Fruit fly (Drosophila melanogaster) whole organism, adult: ENCODE measurements around the gene CG17751.

Experiments
- CG11617 ChIP-seq: fragments of 200-800 bp; sonication (Bioruptor generic); optimal IDR thresholded peaks from 2 replicates; lab custom pipeline; 2017; ENCODE audit warnings: mild to moderate bottlenecking, missing biosample characterization, missing genetic modification reagents, missing genetic modification characterization
- CG12768 ChIP-seq: fragments of 200-800 bp; sonication (Bioruptor generic); optimal IDR thresholded peaks from 2 replicates; lab custom pipeline; 2017; ENCODE audit warnings: missing biosample characterization, missing genetic modification characterization, mild to moderate bottlenecking, moderate library complexity, missing genetic modification reagents
- CG14711 ChIP-seq: fragments of 200-800 bp; sonication (Bioruptor generic); optimal IDR thresholded peaks from 2 replicates; lab custom pipeline; 2018; ENCODE audit warnings: missing biosample characterization, mild to moderate bottlenecking, missing genetic modification characterization, moderate library complexity
- CG1620 ChIP-seq: fragments of 200-800 bp; sonication (Bioruptor generic); optimal IDR thresholded peaks from 2 replicates; lab custom pipeline; 2016; ENCODE audit warnings: missing biosample characterization, missing genetic modification characterization
- CG33017 ChIP-seq: fragments of 200-800 bp; sonication (Bioruptor generic); optimal IDR thresholded peaks from 2 replicates; lab custom pipeline; 2018; ENCODE audit warnings: missing biosample characterization, mild to moderate bottlenecking, missing genetic modification characterization, moderate library complexity
- CG5204 ChIP-seq: fragments of 200-800 bp; sonication (Bioruptor generic); optimal IDR thresholded peaks from 2 replicates; lab custom pipeline; 2016; ENCODE audit warnings: missing biosample characterization, missing genetic modification characterization
- CG7045 ChIP-seq: fragments of 200-800 bp; sonication (Bioruptor generic); optimal IDR thresholded peaks from 2 replicates; lab custom pipeline; 2017; ENCODE audit warnings: missing biosample characterization, mild to moderate bottlenecking, missing genetic modification characterization
- CG7101 ChIP-seq: fragments of 200-800 bp; sonication (Bioruptor generic); optimal IDR thresholded peaks from 2 replicates; lab custom pipeline; 2018; ENCODE audit warnings: missing biosample characterization, mild to moderate bottlenecking, missing genetic modification characterization, moderate library complexity
- Clk ChIP-seq: fragments of 200-800 bp; sonication (Bioruptor generic); optimal IDR thresholded peaks from 2 replicates; lab custom pipeline; 2017; ENCODE audit warnings: missing biosample characterization, missing genetic modification characterization
- Crg-1 ChIP-seq: fragments of 200-800 bp; sonication (Bioruptor generic); optimal IDR thresholded peaks from 2 replicates; lab custom pipeline; 2016; ENCODE audit warnings: missing biosample characterization, missing genetic modification characterization
- Hr96 ChIP-seq: fragments of 200-800 bp; sonication (Bioruptor generic); optimal IDR thresholded peaks from 2 replicates; lab custom pipeline; 2016; ENCODE audit warnings: missing biosample characterization, missing genetic modification characterization
- Mnt ChIP-seq: fragments of 200-800 bp; sonication (Bioruptor generic); optimal IDR thresholded peaks from 2 replicates; lab custom pipeline; 2016; ENCODE audit warnings: missing biosample characterization, mild to moderate bottlenecking, missing genetic modification characterization
- bab1 ChIP-seq: fragments of 200-800 bp; sonication (Bioruptor generic); optimal IDR thresholded peaks from 3 replicates; lab custom pipeline; 2019; ENCODE audit warnings: missing biosample characterization, mild to moderate bottlenecking, missing genetic modification characterization, moderate library complexity
- cic ChIP-seq: fragments of 200-800 bp; sonication (Bioruptor generic); optimal IDR thresholded peaks from 2 replicates; lab custom pipeline; 2017; ENCODE audit warnings: missing biosample characterization, mild to moderate bottlenecking, missing genetic modification characterization, moderate library complexity
- cnc ChIP-seq, 2 experiments: fragments of >200 bp; optimal IDR thresholded peaks; 2 replicates each; lab custom pipeline; 2017
- kay ChIP-seq: fragments of 200-800 bp; sonication (Bioruptor generic); peaks from one replicate; lab custom pipeline; 2016; ENCODE audit warnings: missing biosample characterization, missing genetic modification characterization, borderline replicate concordance
- ovo ChIP-seq: fragments of 200-800 bp; sonication (Bioruptor generic); optimal IDR thresholded peaks from 2 replicates; lab custom pipeline; 2016; ENCODE audit warnings: missing biosample characterization, missing genetic modification characterization
- pad ChIP-seq: fragments of 200-800 bp; sonication (Bioruptor generic); optimal IDR thresholded peaks from 3 replicates; lab custom pipeline; 2017; ENCODE audit warnings: missing biosample characterization, missing genetic modification characterization, mild to moderate bottlenecking, moderate library complexity, missing genetic modification reagents
- tj ChIP-seq: fragments of 200-800 bp; sonication (Bioruptor generic); optimal IDR thresholded peaks from 3 replicates; lab custom pipeline; 2017; ENCODE audit warnings: missing biosample characterization, mild to moderate bottlenecking, missing genetic modification characterization, moderate library complexity
- toe ChIP-seq: fragments of 200-800 bp; sonication (Bioruptor generic); optimal IDR thresholded peaks from 2 replicates; lab custom pipeline; 2016; ENCODE audit warnings: missing biosample characterization, missing genetic modification characterization

The CG17751 gene

DNA sequence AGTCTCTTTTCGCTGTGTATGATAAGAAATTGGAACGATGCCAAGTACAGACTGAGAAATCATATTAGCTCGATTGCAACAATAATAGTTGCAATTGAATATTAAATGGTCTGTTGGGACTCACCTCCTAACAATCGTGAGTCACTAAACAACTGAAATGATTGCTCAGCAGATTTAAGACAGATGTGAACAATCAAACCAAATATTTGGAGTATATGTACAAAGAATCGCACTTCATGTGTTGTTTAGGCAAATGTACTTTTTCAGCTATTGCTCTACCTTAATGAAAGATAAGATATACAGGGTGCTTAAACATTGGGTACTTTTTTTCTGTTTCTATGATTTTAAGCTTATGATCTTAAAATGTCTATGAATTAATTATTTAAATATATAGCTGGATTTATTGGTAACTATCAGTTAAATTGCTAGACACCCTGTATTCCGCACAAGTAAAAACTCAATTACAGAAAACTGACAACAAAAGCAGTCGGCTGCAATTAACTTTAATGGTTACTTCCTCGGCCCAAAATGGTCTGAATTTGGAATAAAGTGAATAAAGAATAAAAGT lies 34.5 kb downstream of the CG17751 start:
- TF ChIP-seq kay (no peak), bab1 (GFP tag; lab: Kevin White, UChicago) (peak; percentile 92), Crg-1 (GFP tag; lab: Kevin White, UChicago) (peak; percentile 24), Clk (GFP tag; lab: Kevin White, UChicago) (peak; percentile 73), cic (GFP tag; lab: Kevin White, UChicago) (peak; percentile 37), CG1620 (GFP tag; lab: Kevin White, UChicago) (peak; percentile 76), Mnt (GFP tag; lab: Kevin White, UChicago) (peak; percentile 9), CG11617 (GFP tag; lab: Kevin White, UChicago) (peak; percentile 85), toe (peak; percentile 67), CG12768 (GFP tag; lab: Kevin White, UChicago) (peak; percentile 90), ovo (GFP tag; lab: Kevin White, UChicago) (no peak), CG33017 (tag; lab: Kevin White, UChicago) (peak; percentile 96), CG5204 (GFP tag; lab: Kevin White, UChicago) (peak; percentile 83), Hr96 (GFP tag; lab: Kevin White, UChicago) (peak; percentile 40), CG7101 (peak; percentile 95), CG7045 (peak; percentile 88), tj (GFP tag; lab: Kevin White, UChicago) (peak; percentile 54), cnc (optimal IDR thresholded peaks at IDR 0.05; lab: Kevin White, UChicago) (no peak), pad (peak; percentile 37), CG14711 (tag; lab: Kevin White, UChicago) (peak; percentile 94)

DNA sequence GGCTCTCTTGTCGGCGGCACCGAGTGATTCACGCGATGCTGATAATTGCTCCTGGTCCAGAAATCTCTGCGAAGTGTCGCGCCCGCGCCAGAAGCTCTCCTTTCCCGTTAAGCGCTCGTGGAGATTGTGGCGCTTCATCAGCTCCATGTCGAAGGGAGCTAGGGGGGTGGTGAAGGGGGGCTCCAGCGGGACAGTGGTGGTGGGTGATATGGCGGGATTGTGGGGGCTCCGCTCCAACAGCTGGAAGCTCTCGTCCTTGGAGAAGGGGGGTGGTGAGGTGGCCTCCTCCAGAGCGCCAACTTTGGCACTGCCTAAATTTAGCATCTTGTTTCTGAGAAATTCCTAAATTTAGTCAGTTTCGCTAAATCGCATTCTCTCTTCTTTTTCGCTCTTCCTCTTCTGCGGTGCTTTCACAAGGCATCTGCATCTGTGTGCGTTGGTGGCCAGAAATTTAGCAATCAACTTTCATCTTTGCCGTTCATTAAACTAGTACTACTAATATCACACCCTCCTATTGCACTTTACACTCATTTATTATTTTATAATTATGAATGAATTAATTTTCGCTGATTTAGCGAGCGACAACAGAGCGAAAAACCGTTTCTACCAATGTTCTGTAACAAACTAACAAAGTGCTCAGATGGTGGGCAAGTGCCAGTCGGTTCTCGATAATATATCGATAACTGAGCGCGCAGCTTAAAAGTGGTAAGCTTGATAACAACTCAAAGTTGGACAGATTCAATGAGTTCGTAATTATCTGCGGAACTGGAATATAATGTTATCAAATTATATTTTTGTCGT lies 35.2 kb downstream of the CG17751 start, which contains the start of gene subdued:
Gene subdued (minus strand): TSS at position 631 of the 801 bp plus-strand sequence.
- TF ChIP-seq CG7045 (no peak), CG7101 (no peak), pad (no peak), CG1620 (GFP tag; lab: Kevin White, UChicago) (no peak), CG5204 (GFP tag; lab: Kevin White, UChicago) (no peak), CG14711 (tag; lab: Kevin White, UChicago) (no peak), Clk (GFP tag; lab: Kevin White, UChicago) (no peak), CG12768 (GFP tag; lab: Kevin White, UChicago) (peak; percentile 43), Hr96 (GFP tag; lab: Kevin White, UChicago) (peak; percentile 18), cic (GFP tag; lab: Kevin White, UChicago) (no peak), Crg-1 (GFP tag; lab: Kevin White, UChicago) (no peak)

DNA sequence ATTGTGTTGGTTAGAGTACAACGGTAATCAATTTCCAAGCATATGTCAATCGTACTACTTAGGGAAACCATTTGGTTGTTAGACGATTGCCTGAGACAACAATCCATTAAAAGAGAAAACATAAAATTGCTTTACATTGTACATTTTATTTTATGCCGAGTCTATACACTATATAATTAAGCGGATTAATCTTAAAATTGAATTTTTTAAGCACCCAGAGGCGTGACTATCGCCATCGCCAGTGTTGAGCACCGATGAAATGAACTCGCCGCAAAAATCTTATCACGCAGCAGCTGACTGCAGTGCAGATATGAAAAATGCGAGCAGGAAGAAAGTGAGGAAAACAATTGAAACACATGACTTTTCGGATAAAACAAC lies 35.8 kb downstream of the CG17751 start:
- peak; percentile 44 for TF ChIP-seq Crg-1 (GFP tag; lab: Kevin White, UChicago)
- TF ChIP-seq kay, result no peak
- peak; percentile 41 for TF ChIP-seq CG7101
- peak; percentile 15 for TF ChIP-seq CG1620 (GFP tag; lab: Kevin White, UChicago)
- no peak for TF ChIP-seq Clk (GFP tag; lab: Kevin White, UChicago)
- peak; percentile 18 for TF ChIP-seq bab1 (GFP tag; lab: Kevin White, UChicago)
- no peak for TF ChIP-seq cnc (optimal IDR thresholded peaks at IDR 0.05; lab: Kevin White, UChicago)
- peak; percentile 22 for TF ChIP-seq Mnt (GFP tag; lab: Kevin White, UChicago)
- peak; percentile 24 for TF ChIP-seq pad

DNA sequence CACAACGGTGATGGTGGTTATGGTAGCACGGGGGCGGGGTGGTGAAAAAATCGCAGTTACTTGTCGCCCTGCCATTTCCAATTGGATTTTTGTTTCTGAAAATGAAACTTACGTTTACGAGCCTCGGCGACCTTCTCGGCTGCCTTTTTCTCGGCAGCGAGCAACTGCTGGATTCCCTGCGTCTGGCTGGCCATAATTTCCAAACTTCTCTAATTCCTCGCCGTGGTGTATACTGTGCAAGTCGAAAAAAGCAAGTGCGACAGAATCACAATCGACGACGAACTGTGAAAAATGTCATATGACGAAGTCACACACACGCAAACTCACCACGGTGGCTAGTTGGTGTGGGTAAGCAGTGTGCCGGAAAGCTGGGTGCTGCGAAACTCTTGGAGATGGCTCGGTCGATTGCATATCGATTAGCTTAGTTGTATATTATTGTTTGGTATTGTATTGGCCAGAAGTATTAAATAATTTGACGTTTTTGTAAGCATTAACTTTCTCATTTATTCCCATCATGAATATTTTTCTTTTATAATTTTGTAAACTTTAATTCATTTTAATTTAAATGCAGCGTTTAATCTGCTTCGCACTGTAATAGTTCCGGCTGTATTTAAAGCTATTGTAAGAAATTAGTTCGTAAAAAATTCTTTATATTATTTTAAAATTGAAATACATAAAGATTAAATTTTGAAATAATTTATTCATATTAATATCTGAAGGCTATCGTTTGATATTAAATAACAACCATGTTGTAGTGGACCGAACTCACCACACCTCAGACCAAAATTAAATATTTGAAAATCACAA lies 37.2 kb downstream of the CG17751 start, which contains the start of gene Vha13:
Gene Vha13 (minus strand): TSS at position 293 of the 807 bp plus-strand sequence.
- TF ChIP-seq bab1 (GFP tag; lab: Kevin White, UChicago), result peak; percentile 87
- peak; percentile 67 for TF ChIP-seq CG12768 (GFP tag; lab: Kevin White, UChicago)
- no peak for TF ChIP-seq CG7045
- peak; percentile 52 for TF ChIP-seq cic (GFP tag; lab: Kevin White, UChicago)
- TF ChIP-seq Clk (GFP tag; lab: Kevin White, UChicago), result no peak
- TF ChIP-seq CG33017 (tag; lab: Kevin White, UChicago), result peak; percentile 50
- peak; percentile 22 for TF ChIP-seq CG7101
- TF ChIP-seq CG1620 (GFP tag; lab: Kevin White, UChicago), result peak; percentile 54
- TF ChIP-seq tj (GFP tag; lab: Kevin White, UChicago), result peak; percentile 69
- no peak for TF ChIP-seq kay
- TF ChIP-seq CG11617 (GFP tag; lab: Kevin White, UChicago), result peak; percentile 17
- TF ChIP-seq toe, result peak; percentile 54
- peak; percentile 48 for TF ChIP-seq CG14711 (tag; lab: Kevin White, UChicago)
- peak; percentile 78 for TF ChIP-seq pad
- peak; percentile 73 for TF ChIP-seq Mnt (GFP tag; lab: Kevin White, UChicago)
- peak; percentile 15 for TF ChIP-seq Hr96 (GFP tag; lab: Kevin White, UChicago)
- peak; percentile 69 for TF ChIP-seq Crg-1 (GFP tag; lab: Kevin White, UChicago)
- peak; percentile 27 for TF ChIP-seq CG5204 (GFP tag; lab: Kevin White, UChicago)
- TF ChIP-seq cnc (optimal IDR thresholded peaks at IDR 0.05; lab: Kevin White, UChicago), result no peak
- TF ChIP-seq ovo (GFP tag; lab: Kevin White, UChicago), result peak; percentile 82

DNA sequence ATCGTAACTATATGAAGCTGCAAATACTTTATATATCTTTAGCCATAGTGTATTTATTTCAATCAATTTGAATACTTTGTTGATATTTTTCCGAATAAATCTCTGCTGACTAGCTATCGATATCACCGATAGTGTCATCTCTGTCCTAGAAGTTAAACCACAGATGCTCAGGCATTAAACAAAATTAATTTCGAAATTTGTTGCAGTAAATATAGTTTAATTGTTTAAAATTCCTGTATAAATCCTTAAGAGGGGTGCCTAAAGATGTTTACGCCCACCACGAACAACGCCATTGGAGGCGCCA lies 37.8 kb downstream of the CG17751 start, which contains the start of gene Nup58:
Gene Nup58 (plus strand): TSS at position 126 of the 304 bp plus-strand sequence.
- TF ChIP-seq CG33017 (tag; lab: Kevin White, UChicago), result no peak
- TF ChIP-seq tj (GFP tag; lab: Kevin White, UChicago), result no peak
- TF ChIP-seq toe, result peak; percentile 58
- no peak for TF ChIP-seq CG7101
- TF ChIP-seq Clk (GFP tag; lab: Kevin White, UChicago), result no peak
- peak; percentile 22 for TF ChIP-seq Mnt (GFP tag; lab: Kevin White, UChicago)
- TF ChIP-seq CG5204 (GFP tag; lab: Kevin White, UChicago), result peak; percentile 13
- no peak for TF ChIP-seq Hr96 (GFP tag; lab: Kevin White, UChicago)
